Fruit fly (Drosophila melanogaster) whole organism, embryonic: ENCODE measurements around the gene Unc-115a.

Experiments used
- CG10321 ChIP-seq: fragments of 200-800 bp; sonication (Bioruptor generic); IDR thresholded peaks from 2 replicates; pipeline ENCODE4 v1.3.6; 2022; ENCODE audit warnings: missing biosample characterization, missing genetic modification characterization
- CG1603 ChIP-seq: fragments of 200-800 bp; sonication (Bioruptor generic); optimal IDR thresholded peaks from 2 replicates; lab custom pipeline; 2019; ENCODE audit warnings: missing biosample characterization, mild to moderate bottlenecking, missing genetic modification characterization, moderate library complexity
- CG1792 ChIP-seq: fragments of 200-800 bp; sonication (Bioruptor generic); optimal IDR thresholded peaks from 2 replicates; lab custom pipeline; 2016; ENCODE audit warnings: missing biosample characterization, missing genetic modification characterization
- br ChIP-seq: fragments of >200 bp; optimal IDR thresholded peaks from 2 replicates; lab custom pipeline; 2017
- corto ChIP-seq: fragments of 200-800 bp; sonication (Bioruptor generic); optimal IDR thresholded peaks from 2 replicates; lab custom pipeline; 2016; ENCODE audit warnings: missing biosample characterization, mild to moderate bottlenecking, missing genetic modification characterization, moderate library complexity
- danr ChIP-seq: fragments of 200-800 bp; sonication (Bioruptor generic); IDR thresholded peaks from 2 replicates; pipeline ENCODE4 v1.3.6; 2022; ENCODE audit warnings: missing biosample characterization, missing genetic modification characterization
- disco-r ChIP-seq: fragments of 200-800 bp; sonication (Bioruptor generic); optimal IDR thresholded peaks from 2 replicates; lab custom pipeline; 2016; ENCODE audit warnings: missing biosample characterization, missing genetic modification characterization
- esg ChIP-seq: fragments of 200-800 bp; sonication (Bioruptor generic); conservative IDR thresholded peaks from 2 replicates; pipeline ENCODE4 v1.3.6; 2022; ENCODE audit warnings: missing biosample characterization, missing genetic modification characterization
- pan ChIP-seq, 4 experiments: fragments of >200 bp in 3 of 4; fragments of 200-800 bp in 1 of 4; sonication (Bioruptor generic) in 1 of 4; optimal IDR thresholded peaks in 3 of 4; IDR thresholded peaks in 1 of 4; 2 replicates each; pipeline versions ENCODE4 v1.3.6 to Lab custom; 2017 to 2022; ENCODE audit warnings: missing biosample characterization in 2 of 4, missing genetic modification characterization in 2 of 4, mixed read lengths in 1 of 4
- psq ChIP-seq: fragments of 200-800 bp; sonication (Bioruptor generic); optimal IDR thresholded peaks from 2 replicates; lab custom pipeline; 2017; ENCODE audit warnings: missing biosample characterization, missing genetic modification characterization
- row ChIP-seq: fragments of 200-800 bp; sonication (Bioruptor generic); IDR thresholded peaks from 3 replicates; pipeline ENCODE4 v1.3.6; 2022; ENCODE audit warnings: missing biosample characterization, missing genetic modification characterization
- zen ChIP-seq: fragments of 200-800 bp; sonication (Bioruptor generic); optimal IDR thresholded peaks from 3 replicates; lab custom pipeline; 2018; ENCODE audit warnings: missing biosample characterization, mild to moderate bottlenecking, missing genetic modification characterization, moderate library complexity

- TF ChIP-seq CG10321 (GFP tag; lab: Robert Waterston, UW) = no peak
- TF ChIP-seq danr (GFP tag; lab: Robert Waterston, UW) = no peak
- TF ChIP-seq disco-r (GFP tag; lab: Kevin White, UChicago) = no peak
- no peak for TF ChIP-seq zen (tag; lab: Kevin White, UChicago)
- no peak for TF ChIP-seq br
- no peak for TF ChIP-seq pan (optimal IDR thresholded peaks at IDR 0.05; lab: Kevin White, UChicago)
- no peak for TF ChIP-seq pan (GFP tag; optimal IDR thresholded peaks at IDR 0.05 in 1 of 2, IDR thresholded peaks at IDR 0.05 in 1 of 2)
- TF ChIP-seq CG1603 (tag; lab: Kevin White, UChicago) = no peak
- TF ChIP-seq esg = no peak
- TF ChIP-seq psq (GFP tag; lab: Kevin White, UChicago) = no peak
- no peak for TF ChIP-seq corto (GFP tag; lab: Kevin White, UChicago)
- no peak for TF ChIP-seq CG1792
- TF ChIP-seq row = no peak
Observed at dm6 chr3R:9684125-9684524, 21.1 kb downstream of the Unc-115a start, which contains the start of gene CG9444.
